Fruit fly (Drosophila melanogaster): ENCODE measurements around the gene PyK.
A peak's percentile ranks its signal among the peaks of the same experiment; 100 is the strongest.

The PyK gene

DNA sequence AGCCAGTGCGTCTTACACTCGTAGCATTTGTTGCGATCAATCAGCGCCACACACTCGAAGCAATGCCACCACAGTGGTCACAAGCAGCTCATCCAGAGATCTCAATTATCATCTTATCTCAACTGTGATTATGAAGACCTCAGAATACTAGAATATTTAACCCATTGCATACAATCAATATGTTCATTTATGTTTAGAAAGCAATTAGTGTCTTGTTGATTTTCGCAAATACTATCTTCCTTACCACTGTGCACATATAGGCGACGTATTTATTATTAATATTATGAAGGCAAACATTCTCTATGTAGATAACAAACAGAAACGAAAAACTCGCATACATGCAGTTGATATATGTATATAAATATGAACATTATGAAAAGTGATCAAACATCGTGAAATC is 8.5 kb upstream of the PyK start (continued):
- TF ChIP-seq crc (GFP tag; optimal IDR thresholded peaks at IDR 0.05) (no peak), CG1233 (GFP tag; optimal IDR thresholded peaks at IDR 0.05) (peak; percentile 83), CG12659 (GFP tag; optimal IDR thresholded peaks at IDR 0.05) (peak; percentile 54), MBD-R2 (GFP tag; IDR thresholded peaks at IDR 0.05) (peak; percentile 18; the same call in 1 of the 2 replicates), CG4730 (GFP tag; IDR thresholded peaks at IDR 0.05) (peak; percentile 71), ems (GFP tag; optimal IDR thresholded peaks at IDR 0.05) (peak; percentile 56), HLH4C (GFP tag; IDR thresholded peaks at IDR 0.05; ENCODE audit: partially characterized antibody) (no peak), CG5180 (GFP tag; optimal IDR thresholded peaks at IDR 0.05) (peak; percentile 22), CG6854 (GFP tag; optimal IDR thresholded peaks at IDR 0.05) (no peak), CG5245 (GFP tag; optimal IDR thresholded peaks at IDR 0.05) (peak; percentile 80), CG30020 (tag; optimal IDR thresholded peaks at IDR 0.05) (no peak), Atf-2 (GFP tag; optimal IDR thresholded peaks at IDR 0.05) (peak; percentile 61), CG15696 (tag; optimal IDR thresholded peaks at IDR 0.05) (peak; percentile 89), eve (GFP tag; optimal IDR thresholded peaks at IDR 0.05) (no peak), Camta (GFP tag; optimal IDR thresholded peaks at IDR 0.05) (peak; percentile 38), Aef1 (GFP tag; IDR thresholded peaks at IDR 0.05) (peak; percentile 47; the same call in 1 of the 3 replicates), CG17912 (GFP tag; optimal IDR thresholded peaks at IDR 0.05) (no peak), Dfd (GFP tag; optimal IDR thresholded peaks at IDR 0.05) (no peak), sc (optimal IDR thresholded peaks at IDR 0.05) (no peak), sc (GFP tag; optimal IDR thresholded peaks at IDR 0.05) (peak; percentile 89), Bteb2 (GFP tag; optimal IDR thresholded peaks at IDR 0.05) (peak; percentile 36), CkIIα-i1 (GFP tag; IDR thresholded peaks at IDR 0.05) (no peak), bsh (GFP tag; optimal IDR thresholded peaks at IDR 0.05) (peak; percentile 46 to 94), Bdp1 (GFP tag; optimal IDR thresholded peaks at IDR 0.05) (peak; percentile 75), CG2116 (GFP tag; optimal IDR thresholded peaks at IDR 0.05) (peak; percentile 46), CG9797 (GFP tag; optimal IDR thresholded peaks at IDR 0.05) (no peak), tio (GFP tag; optimal IDR thresholded peaks at IDR 0.05) (peak; percentile 61), tap (tag; optimal IDR thresholded peaks at IDR 0.05) (peak; percentile 73), CG16813 (GFP tag; IDR thresholded peaks at IDR 0.05; ENCODE audit: partially characterized antibody) (no peak), CG30403 (GFP tag; optimal IDR thresholded peaks at IDR 0.05) (peak; percentile 39), CG11504 (tag; optimal IDR thresholded peaks at IDR 0.05) (peak; percentile 75), Pdp1 (GFP tag; optimal IDR thresholded peaks at IDR 0.05) (peak in 1 of 2 experiments; percentile 57), danr (GFP tag; IDR thresholded peaks at IDR 0.05) (peak; percentile 58), CG10209 (GFP tag; optimal IDR thresholded peaks at IDR 0.05) (peak; percentile 81), CG12071 (GFP tag; optimal IDR thresholded peaks at IDR 0.05) (peak; percentile 57), Jarid2 (GFP tag; optimal IDR thresholded peaks at IDR 0.05) (peak; percentile 32), CG8924 (tag; optimal IDR thresholded peaks at IDR 0.05) (peak; percentile 72), CG17359 (tag; optimal IDR thresholded peaks at IDR 0.05) (peak; percentile 90), CG9932 (GFP tag; IDR thresholded peaks at IDR 0.05) (no peak), CG2199 (GFP tag; IDR thresholded peaks at IDR 0.05) (peak; percentile 91; the same call in 2 of the 3 replicates), Chrac-16 (GFP tag; optimal IDR thresholded peaks at IDR 0.05) (peak; percentile 32), rib (GFP tag; IDR thresholded peaks at IDR 0.05) (no peak), ac (GFP tag; optimal IDR thresholded peaks at IDR 0.05) (peak; percentile 57), chinmo (GFP tag; IDR thresholded peaks at IDR 0.05; ENCODE audit: partially characterized antibody) (no peak), ara (GFP tag; IDR thresholded peaks at IDR 0.05) (peak; percentile 85), ftz-f1 (GFP tag; optimal IDR thresholded peaks at IDR 0.05) (no peak), btn (GFP tag; optimal IDR thresholded peaks at IDR 0.05) (peak; percentile 4), Mad (GFP tag; optimal IDR thresholded peaks at IDR 0.05) (peak; percentile 52), Xbp1 (GFP tag; optimal IDR thresholded peaks at IDR 0.05) (peak; percentile 61), CG14667 (GFP tag; IDR thresholded peaks at IDR 0.05) (peak; percentile 57), CG17612 (GFP tag; IDR thresholded peaks at IDR 0.05) (peak; percentile 57)

Data from whole organism, embryonic.